Worm (Caenorhabditis elegans) whole organism, L4 larva: ENCODE results near the gene F16G10.2.

Experiments used
- aha-1 ChIP-seq: fragments of 150-350 bp; peaks from one replicate; lab custom pipeline; 2014; ENCODE audit warnings: missing biosample characterization, missing genetic modification characterization
- ceh-20 ChIP-seq: fragments of 200-800 bp; sonication (Bioruptor generic); IDR thresholded peaks from 2 replicates; pipeline ENCODE4 v1.3.6; 2022; ENCODE audit warnings: missing genetic modification reagents, missing genetic modification characterization, missing compliant biosample characterization
- ceh-28 ChIP-seq: fragments of 150-350 bp; optimal IDR thresholded peaks from 2 replicates; lab custom pipeline; 2014; ENCODE audit warnings: missing biosample characterization, missing genetic modification reagents, missing genetic modification characterization
- daf-12 ChIP-seq: fragments of 150-350 bp; optimal IDR thresholded peaks from 2 replicates; lab custom pipeline; 2014; ENCODE audit warnings: missing biosample characterization, missing genetic modification reagents, missing genetic modification characterization
- dpl-1 ChIP-seq: fragments of 150-350 bp; optimal IDR thresholded peaks from 2 replicates; lab custom pipeline; 2014; ENCODE audit warnings: missing biosample characterization, missing genetic modification reagents, missing genetic modification characterization
- lin-13 ChIP-seq: fragments of 150-350 bp; optimal IDR thresholded peaks from 2 replicates; lab custom pipeline; 2014; ENCODE audit warnings: missing biosample characterization, missing genetic modification reagents, missing genetic modification characterization
- lin-39 ChIP-seq: fragments of 150-350 bp; optimal IDR thresholded peaks from 2 replicates; lab custom pipeline; 2014; ENCODE audit warnings: missing biosample characterization, missing genetic modification reagents, missing genetic modification characterization
- nhr-10 ChIP-seq: fragments of 150-350 bp; optimal IDR thresholded peaks from 2 replicates; lab custom pipeline; 2014; ENCODE audit warnings: missing biosample characterization, missing genetic modification characterization
- nhr-25 ChIP-seq: sonication (generic microtip); optimal IDR thresholded peaks from 2 replicates; lab custom pipeline; 2017; ENCODE audit warnings: missing genetic modification characterization, mild to moderate bottlenecking, missing compliant biosample characterization, antibody characterized with exemption, moderate library complexity, borderline replicate concordance; ENCODE audit not compliant: insufficient read depth
- nhr-76 ChIP-seq: fragments of 150-350 bp; optimal IDR thresholded peaks from 2 replicates; lab custom pipeline; 2014; ENCODE audit warnings: missing biosample characterization, missing genetic modification characterization
- snpc-1.2 ChIP-seq: fragments of 200-800 bp; sonication (Bioruptor generic); IDR thresholded peaks from 2 replicates; pipeline ENCODE4 v1.3.6; 2022; ENCODE audit warnings: missing genetic modification reagents, missing genetic modification characterization, missing compliant biosample characterization
- unc-130 ChIP-seq: sonication (generic microtip); optimal IDR thresholded peaks from 2 replicates; lab custom pipeline; 2016; ENCODE audit warnings: missing genetic modification reagents, missing genetic modification characterization, missing compliant biosample characterization
- unc-62 ChIP-seq, 3 experiments: fragments of 150-350 bp in 1 of 3; sonication (generic microtip); optimal IDR thresholded peaks in 2 of 3; peaks in 1 of 3; 1 replicate in 1 of 3; 2 replicates in 2 of 3; lab custom pipeline; 2014 to 2017; ENCODE audit warnings: missing biosample characterization in 3 of 3, missing genetic modification characterization in 3 of 3, missing genetic modification reagents in 3 of 3, missing genotype in 1 of 3

DNA sequence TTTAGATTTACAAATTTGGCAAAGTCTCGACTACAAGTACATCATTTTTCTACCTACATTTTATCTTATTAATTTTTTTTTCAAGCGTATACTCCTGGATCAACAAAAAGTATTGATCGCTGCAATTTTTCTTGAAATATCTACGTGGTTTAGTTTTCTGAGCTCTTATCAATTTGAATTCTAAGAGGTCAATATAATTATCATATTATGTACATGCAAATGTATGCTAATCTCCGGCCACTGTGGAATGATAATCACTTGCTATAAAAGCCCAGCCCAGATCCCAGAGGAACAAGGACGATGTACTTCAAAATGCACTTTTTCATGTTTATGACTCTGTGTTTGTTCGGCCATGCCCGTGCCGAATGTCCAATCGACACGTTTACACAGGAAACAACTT lies 18.3 kb upstream of the F16G10.2 start, which contains the start of gene F43C11.1:
- TF ChIP-seq dpl-1 (GFP tag; lab: Kevin White, UChicago) (no peak), unc-62 (GFP tag; optimal IDR thresholded peaks at IDR 0.05 in 1 of 2; lab: Kevin White, UChicago) (no peak), unc-62 (tag; optimal IDR thresholded peaks at IDR 0.05; lab: Kevin White, UChicago) (no peak), nhr-10 (no peak), lin-13 (GFP tag; lab: Kevin White, UChicago) (no peak), lin-39 (tag; lab: Kevin White, UChicago) (no peak), ceh-20 (GFP tag; lab: Robert Waterston, UW) (no peak), nhr-25 (tag; lab: Kevin White, UChicago) (no peak), nhr-76 (no peak), daf-12 (tag; lab: Kevin White, UChicago) (no peak), aha-1 (tag; lab: Kevin White, UChicago) (no peak), ceh-28 (tag; lab: Kevin White, UChicago) (no peak), unc-130 (GFP tag; lab: Kevin White, UChicago) (no peak), snpc-1.2 (GFP tag; lab: Robert Waterston, UW) (no peak)
